Worm (Caenorhabditis elegans) whole organism, mixed stage, embryonic: Measurements from ENCODE around the gene acc-4.

ENCODE experiments used
- ceh-43 ChIP-seq: fragments of 200-800 bp; sonication (Bioruptor generic); optimal IDR thresholded peaks from 2 replicates; lab custom pipeline; 2018; ENCODE audit warnings: mild to moderate bottlenecking, missing genetic modification characterization, moderate library complexity, missing compliant biosample characterization
- lin-13 ChIP-seq: fragments of 150-350 bp; optimal IDR thresholded peaks from 2 replicates; lab custom pipeline; 2014; ENCODE audit warnings: missing biosample characterization, missing genetic modification characterization
- nhr-237 ChIP-seq: fragments of 150-350 bp; optimal IDR thresholded peaks from 2 replicates; lab custom pipeline; 2014; ENCODE audit warnings: missing biosample characterization, missing genetic modification characterization
- nhr-28 ChIP-seq: fragments of 150-350 bp; optimal IDR thresholded peaks from 2 replicates; lab custom pipeline; 2014; ENCODE audit warnings: missing biosample characterization, missing genetic modification characterization
- unc-39 ChIP-seq: fragments of 150-350 bp; optimal IDR thresholded peaks from 2 replicates; lab custom pipeline; 2014; ENCODE audit warnings: missing biosample characterization, missing genetic modification characterization
- unc-62 ChIP-seq: fragments of 150-350 bp; optimal IDR thresholded peaks from 2 replicates; lab custom pipeline; 2014; ENCODE audit warnings: missing biosample characterization, missing genetic modification reagents, missing genetic modification characterization

DNA sequence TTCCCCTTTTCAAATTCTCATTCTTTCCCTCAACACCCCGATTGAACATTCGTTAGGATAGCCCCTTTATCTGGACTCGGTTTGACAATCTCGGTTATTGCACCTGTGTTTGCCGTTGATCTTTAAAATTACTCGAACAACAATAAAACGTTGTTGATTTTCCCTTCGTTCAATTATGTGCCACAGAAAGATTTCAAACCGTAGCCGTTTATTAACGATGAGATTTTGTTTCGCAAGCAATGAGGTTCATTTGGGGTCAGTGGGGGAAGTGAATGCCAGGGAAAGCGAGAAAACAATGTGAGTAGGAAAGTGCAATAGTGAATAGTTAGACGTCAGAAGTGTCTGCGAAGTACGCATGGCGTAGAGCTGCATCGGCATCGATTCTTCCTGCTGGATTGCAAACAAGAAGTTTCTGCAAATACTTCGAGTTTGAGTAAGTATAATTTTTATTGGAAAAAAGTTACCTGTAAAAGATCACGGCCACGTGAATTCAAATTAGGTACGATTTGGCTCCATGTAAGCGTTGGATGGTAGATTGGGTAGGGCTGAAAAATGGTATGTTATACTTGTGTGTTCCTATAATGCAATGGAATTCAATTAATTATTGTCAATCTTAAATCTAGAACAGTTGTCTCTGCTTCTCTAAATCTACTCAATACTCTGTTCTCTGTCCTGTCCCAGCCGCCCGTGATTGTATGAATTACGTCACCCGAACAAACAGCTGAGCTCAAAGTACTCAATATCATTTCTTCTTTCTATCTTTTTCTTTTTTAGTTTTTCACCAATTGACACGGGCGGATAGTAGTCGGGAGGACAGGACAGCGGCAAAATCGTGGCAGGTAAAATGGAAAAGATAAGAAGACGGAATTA is 19.2 kb downstream of the acc-4 start, which contains the start of gene kel-3:
- TF ChIP-seq lin-13: no peak
- TF ChIP-seq unc-39: no peak
- peak; percentile 54 for TF ChIP-seq unc-62 (GFP tag; lab: Kevin White, UChicago)
- TF ChIP-seq ceh-43 (GFP tag; lab: Kevin White, UChicago): no peak
- no peak for TF ChIP-seq nhr-237 (tag; lab: Kevin White, UChicago)
- no peak for TF ChIP-seq nhr-28 (tag; lab: Kevin White, UChicago)
